Fruit fly (Drosophila melanogaster) whole organism, wandering third instar larva: ENCODE results near the gene CG4842.

Experiments
- Abd-B ChIP-seq: fragments of >200 bp; optimal IDR thresholded peaks from 2 replicates; lab custom pipeline; 2017; ENCODE audit warnings: missing biosample characterization, missing genetic modification characterization
- CG32264 ChIP-seq: fragments of 200-800 bp; sonication (Bioruptor generic); optimal IDR thresholded peaks from 2 replicates; lab custom pipeline; 2016; ENCODE audit warnings: missing biosample characterization, missing genetic modification characterization
- CG9705 ChIP-seq: fragments of 200-800 bp; sonication (Bioruptor generic); optimal IDR thresholded peaks from 2 replicates; lab custom pipeline; 2018; ENCODE audit warnings: missing biosample characterization, mild to moderate bottlenecking, missing genetic modification characterization
- Dfd ChIP-seq: fragments of >200 bp; optimal IDR thresholded peaks from 2 replicates; lab custom pipeline; 2017; ENCODE audit warnings: missing biosample characterization, missing genetic modification characterization
- Dif ChIP-seq: fragments of 200-275, 200-300 bp; sonication (Bioruptor generic); optimal IDR thresholded peaks from 2 replicates; lab custom pipeline; 2018; ENCODE audit warnings: missing biosample characterization, missing genetic modification characterization; ENCODE audit not compliant: partially characterized antibody
- GATAd ChIP-seq: sonication (Bioruptor generic); optimal IDR thresholded peaks from 2 replicates; lab custom pipeline; 2016; ENCODE audit warnings: missing biosample characterization, missing genetic modification characterization
- HLH106 ChIP-seq: fragments of 200-800 bp; optimal IDR thresholded peaks from 3 replicates; lab custom pipeline; 2019; ENCODE audit warnings: missing biosample characterization, mild to moderate bottlenecking, missing genetic modification characterization, moderate library complexity
- Hnf4 ChIP-seq: fragments of 200-800 bp; sonication (Bioruptor generic); optimal IDR thresholded peaks from 2 replicates; lab custom pipeline; 2016; ENCODE audit warnings: missing biosample characterization, mild to moderate bottlenecking, missing genetic modification characterization
- Hr78 ChIP-seq: fragments of >200 bp; optimal IDR thresholded peaks from 2 replicates; lab custom pipeline; 2017; ENCODE audit warnings: missing biosample characterization, missing genetic modification characterization
- Hr83 ChIP-seq: fragments of 200-300 bp; sonication (Bioruptor generic); optimal IDR thresholded peaks from 2 replicates; lab custom pipeline; 2016; ENCODE audit warnings: missing biosample characterization, mild to moderate bottlenecking, missing genetic modification characterization, moderate library complexity; ENCODE audit not compliant: poor library complexity, severe bottlenecking
- Jra ChIP-seq: sonication (Bioruptor generic); optimal IDR thresholded peaks from 2 replicates; lab custom pipeline; 2016; ENCODE audit warnings: missing biosample characterization, missing genetic modification characterization
- Mio ChIP-seq: sonication (Bioruptor generic); optimal IDR thresholded peaks from 2 replicates; lab custom pipeline; 2016; ENCODE audit warnings: missing biosample characterization, missing genetic modification characterization
- Myc ChIP-seq: fragments of >200 bp; optimal IDR thresholded peaks from 2 replicates; lab custom pipeline; 2017
- N ChIP-seq: fragments of >200 bp; optimal IDR thresholded peaks from 2 replicates; lab custom pipeline; 2018; ENCODE audit warnings: missing biosample characterization, missing external identifiers, missing genetic modification characterization
- OdsH ChIP-seq: fragments of 200-800 bp; sonication (Bioruptor generic); optimal IDR thresholded peaks from 2 replicates; lab custom pipeline; 2016; ENCODE audit warnings: missing biosample characterization, mild to moderate bottlenecking, missing genetic modification characterization
- Rel ChIP-seq, 2 experiments: fragments of 200-800 bp; sonication (Bioruptor generic) in 1 of 2; optimal IDR thresholded peaks; 2 replicates in 1 of 2; 3 replicates in 1 of 2; lab custom pipeline; 2016 to 2019; ENCODE audit warnings: mild to moderate bottlenecking in 2 of 2, missing biosample characterization in 2 of 2, missing genetic modification characterization in 2 of 2, moderate library complexity in 1 of 2
- Sp1 ChIP-seq: fragments of 200-800 bp; sonication (Bioruptor generic); optimal IDR thresholded peaks from 3 replicates; lab custom pipeline; 2019; ENCODE audit warnings: missing biosample characterization, mild to moderate bottlenecking, missing genetic modification characterization, moderate library complexity
- Vsx2 ChIP-seq: fragments of 200-300, 225-300 bp; sonication (Bioruptor generic); optimal IDR thresholded peaks from 2 replicates; lab custom pipeline; 2018; ENCODE audit warnings: missing biosample characterization, missing genetic modification characterization; ENCODE audit not compliant: partially characterized antibody
- br ChIP-seq: fragments of 200-800 bp; sonication (Bioruptor generic); optimal IDR thresholded peaks from 2 replicates; lab custom pipeline; 2016; ENCODE audit warnings: missing biosample characterization, missing genetic modification characterization
- brk ChIP-seq: fragments of 200-800 bp; sonication (Bioruptor generic); optimal IDR thresholded peaks from 2 replicates; lab custom pipeline; 2016; ENCODE audit warnings: missing biosample characterization, mild to moderate bottlenecking, missing genetic modification characterization
- dl ChIP-seq, 2 experiments: fragments of 175-275, 200-275 bp in 1 of 2; fragments of 200-275 bp in 1 of 2; sonication (Bioruptor generic); optimal IDR thresholded peaks; lab custom pipeline; 2018; ENCODE audit warnings: mild to moderate bottlenecking in 2 of 2, missing biosample characterization in 2 of 2, missing genetic modification characterization in 2 of 2, moderate library complexity in 2 of 2; ENCODE audit not compliant: partially characterized antibody in 2 of 2, insufficient read depth in 1 of 2
- dmrt93B ChIP-seq: fragments of 200-800 bp; sonication (Bioruptor generic); optimal IDR thresholded peaks from 2 replicates; lab custom pipeline; 2018; ENCODE audit warnings: missing biosample characterization, mild to moderate bottlenecking, missing genetic modification characterization
- dsf ChIP-seq: sonication (Bioruptor generic); optimal IDR thresholded peaks from 2 replicates; lab custom pipeline; 2016; ENCODE audit warnings: missing biosample characterization, missing genetic modification characterization, borderline replicate concordance
- ey ChIP-seq: fragments of 200-800 bp; sonication (Bioruptor generic); optimal IDR thresholded peaks from 2 replicates; lab custom pipeline; 2016; ENCODE audit warnings: missing biosample characterization, missing genetic modification characterization
- foxo ChIP-seq, 2 experiments: fragments of 200-800 bp; sonication (Bioruptor generic); optimal IDR thresholded peaks; 2 replicates in 1 of 2; 3 replicates in 1 of 2; lab custom pipeline; 2016 to 2017; ENCODE audit warnings: missing biosample characterization in 2 of 2, missing genetic modification characterization in 2 of 2
- fru ChIP-seq: fragments of 200-800 bp; sonication (Bioruptor generic); optimal IDR thresholded peaks from 3 replicates; lab custom pipeline; 2016; ENCODE audit warnings: missing biosample characterization, mild to moderate bottlenecking, missing genetic modification characterization
- h ChIP-seq: fragments of 200-800 bp; sonication (Bioruptor generic); optimal IDR thresholded peaks from 3 replicates; lab custom pipeline; 2016; ENCODE audit warnings: missing biosample characterization, mild to moderate bottlenecking, missing genetic modification characterization
- jim ChIP-seq: fragments of 175-275, 200-325 bp; sonication (Bioruptor generic); optimal IDR thresholded peaks from 2 replicates; lab custom pipeline; 2016; ENCODE audit warnings: missing biosample characterization, mild to moderate bottlenecking, missing genetic modification characterization
- lola ChIP-seq: fragments of >200 bp; optimal IDR thresholded peaks from 2 replicates; lab custom pipeline; 2017; ENCODE audit warnings: missing biosample characterization, missing genetic modification characterization
- pan ChIP-seq: fragments of >200 bp; optimal IDR thresholded peaks from 2 replicates; lab custom pipeline; 2017
- psq ChIP-seq: fragments of 200-800 bp; sonication (Bioruptor generic); optimal IDR thresholded peaks from 3 replicates; lab custom pipeline; 2017; ENCODE audit warnings: missing biosample characterization, mild to moderate bottlenecking, missing genetic modification characterization, moderate library complexity
- sage ChIP-seq: fragments of 200-800 bp; sonication (Bioruptor generic); optimal IDR thresholded peaks from 2 replicates; lab custom pipeline; 2016; ENCODE audit warnings: missing biosample characterization, mild to moderate bottlenecking, missing genetic modification characterization
- sv ChIP-seq: fragments of 200-800 bp; sonication (Bioruptor generic); optimal IDR thresholded peaks from 3 replicates; lab custom pipeline; 2016; ENCODE audit warnings: missing biosample characterization, missing genetic modification characterization
- tai ChIP-seq: sonication (Bioruptor generic); optimal IDR thresholded peaks from 2 replicates; lab custom pipeline; 2016; ENCODE audit warnings: missing biosample characterization, missing genetic modification characterization
- usp ChIP-seq: fragments of >200 bp; optimal IDR thresholded peaks from 2 replicates; lab custom pipeline; 2017; ENCODE audit warnings: missing biosample characterization, missing genetic modification characterization
- woc ChIP-seq: sonication (Bioruptor generic); optimal IDR thresholded peaks from 2 replicates; lab custom pipeline; 2016; ENCODE audit warnings: missing biosample characterization, mild to moderate bottlenecking, missing genetic modification characterization

Gene CG4842

DNA sequence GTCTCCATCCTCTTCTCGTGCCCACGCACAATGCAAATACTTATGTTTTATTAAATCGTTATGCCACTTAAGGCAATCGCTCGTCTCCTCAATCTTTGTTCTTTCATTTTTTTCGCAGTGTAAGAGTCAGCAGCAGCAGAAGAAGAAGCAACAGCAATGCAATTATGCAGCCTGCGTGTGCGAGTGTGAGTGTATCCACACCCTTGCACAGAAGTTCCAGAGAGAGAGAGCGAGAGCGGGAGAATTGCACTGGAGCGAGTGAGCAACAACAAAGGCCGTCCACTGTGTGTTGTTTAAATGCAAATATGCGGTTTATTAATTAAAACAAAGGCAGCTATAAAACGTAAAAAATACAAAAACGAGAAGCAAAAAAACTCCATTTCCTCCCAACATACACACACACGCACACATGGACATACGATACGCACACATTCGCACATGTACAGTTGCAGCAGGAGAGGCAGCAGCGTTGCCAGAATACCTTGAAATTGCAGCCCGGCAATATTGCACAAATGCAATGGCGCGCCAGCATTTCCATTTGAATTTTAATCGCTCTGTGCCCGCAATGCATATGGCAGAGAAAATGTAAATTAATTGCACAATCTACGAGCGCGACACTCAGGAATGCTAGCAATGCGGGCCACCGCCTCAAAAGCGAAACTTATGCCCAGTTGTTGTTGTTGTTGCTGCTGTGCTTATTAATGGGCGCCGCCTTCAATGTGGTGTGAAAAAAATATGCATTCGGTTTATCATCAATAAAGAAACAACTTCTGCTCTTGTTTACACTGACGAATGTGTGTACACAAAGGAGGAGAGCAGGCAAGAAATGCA is 40.6 kb downstream of the CG4842 start (continued):
- TF ChIP-seq Rel (GFP tag; optimal IDR thresholded peaks at IDR 0.05; lab: Kevin White, UChicago) = no peak
- no peak for TF ChIP-seq Rel (tag; optimal IDR thresholded peaks at IDR 0.05; lab: Kevin White, UChicago)
- no peak for TF ChIP-seq pan (lab: Kevin White, UChicago)
- TF ChIP-seq psq = peak; percentile 36
- peak; percentile 5 for TF ChIP-seq Dif (GFP tag; lab: Kevin White, UChicago)
- peak; percentile 60 for TF ChIP-seq CG9705 (GFP tag; lab: Kevin White, UChicago)
- TF ChIP-seq N (GFP tag; lab: Kevin White, UChicago) = no peak
- TF ChIP-seq h (GFP tag; lab: Kevin White, UChicago) = peak; percentile 45
- no peak for TF ChIP-seq sv
- no peak for TF ChIP-seq Mio (GFP tag; lab: Kevin White, UChicago)

- TF ChIP-seq psq = no peak
- TF ChIP-seq N (GFP tag; lab: Kevin White, UChicago) = no peak
- peak; percentile 1 for TF ChIP-seq Dif (GFP tag; lab: Kevin White, UChicago)
- no peak for TF ChIP-seq CG9705 (GFP tag; lab: Kevin White, UChicago)
- TF ChIP-seq Mio (GFP tag; lab: Kevin White, UChicago) = no peak
- no peak for TF ChIP-seq dmrt93B (GFP tag; lab: Kevin White, UChicago)
- no peak for TF ChIP-seq ey (GFP tag; lab: Kevin White, UChicago)
- TF ChIP-seq pan (lab: Kevin White, UChicago) = no peak
- TF ChIP-seq Abd-B = no peak
- TF ChIP-seq tai (GFP tag; lab: Kevin White, UChicago) = no peak
- TF ChIP-seq Rel (GFP tag; optimal IDR thresholded peaks at IDR 0.05; lab: Kevin White, UChicago) = no peak
- peak; percentile 19 for TF ChIP-seq Rel (tag; optimal IDR thresholded peaks at IDR 0.05; lab: Kevin White, UChicago)
Observed at dm6 chr3L:16409440-16410233, 41.4 kb downstream of the CG4842 start.

DNA sequence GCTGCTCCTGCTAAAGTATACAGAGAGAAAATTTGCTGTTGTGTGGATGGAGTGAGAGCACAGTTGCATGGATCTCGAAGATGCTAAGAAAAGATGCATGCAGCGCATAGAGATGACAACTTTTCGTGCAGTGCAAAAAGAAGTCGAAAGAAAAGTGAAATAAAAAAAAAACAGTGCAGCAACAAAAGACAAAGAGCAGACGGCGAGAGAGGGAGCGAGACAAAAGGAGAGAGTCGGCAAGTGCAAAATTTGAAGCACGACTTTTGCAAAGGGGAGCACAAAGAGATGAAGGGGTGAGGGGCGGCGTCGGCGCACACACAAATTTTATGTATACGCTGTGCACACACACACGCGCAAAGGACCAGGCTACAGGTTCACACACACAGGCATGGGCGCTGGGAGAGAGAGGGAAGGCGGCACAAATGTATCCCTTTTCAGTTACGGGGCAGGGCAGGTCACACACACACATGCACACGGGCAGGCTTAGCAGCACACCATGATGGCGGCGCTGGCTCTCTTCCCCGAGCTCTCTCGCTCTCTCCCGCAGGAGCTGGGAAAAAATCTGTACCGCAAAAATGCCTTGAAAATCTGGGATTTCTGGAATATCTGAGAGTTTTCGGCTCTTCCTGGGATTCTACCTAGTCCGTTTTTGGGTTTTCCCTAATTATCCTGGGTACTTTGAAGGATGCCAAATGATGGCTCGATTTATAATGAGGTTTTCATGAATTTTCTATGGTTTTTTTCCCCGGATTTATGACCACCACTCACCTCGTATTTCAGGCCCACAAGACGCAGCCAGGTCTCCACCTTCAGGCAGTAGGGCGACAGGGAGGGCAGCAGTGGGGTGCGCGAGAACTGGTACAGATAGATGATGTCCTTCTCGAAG is 42.3 kb downstream of the CG4842 start:
- TF ChIP-seq Vsx2 (GFP tag; lab: Kevin White, UChicago) (no peak), Hr83 (GFP tag; lab: Kevin White, UChicago) (peak; percentile 47), HLH106 (tag; lab: Kevin White, UChicago) (peak; percentile 72), Dfd (GFP tag; lab: Kevin White, UChicago) (no peak), Mio (GFP tag; lab: Kevin White, UChicago) (no peak), Sp1 (peak; percentile 81), woc (GFP tag; lab: Kevin White, UChicago) (peak; percentile 90), ey (GFP tag; lab: Kevin White, UChicago) (peak; percentile 83), Dif (GFP tag; lab: Kevin White, UChicago) (peak; percentile 78), GATAd (GFP tag; lab: Kevin White, UChicago) (no peak), sage (GFP tag; lab: Kevin White, UChicago) (peak; percentile 57), OdsH (GFP tag; lab: Kevin White, UChicago) (peak; percentile 76), CG32264 (GFP tag; lab: Kevin White, UChicago) (peak; percentile 67), Abd-B (no peak), lola (GFP tag; lab: Kevin White, UChicago) (no peak), jim (no peak), Jra (GFP tag; lab: Kevin White, UChicago) (peak; percentile 23), usp (no peak), N (GFP tag; lab: Kevin White, UChicago) (peak; percentile 58), dl (GFP tag; optimal IDR thresholded peaks at IDR 0.05; lab: Kevin White, UChicago; ENCODE audit: insufficient read depth in 1 of 2, partially characterized antibody in 2 of 2) (peak; percentile 44 to 53), foxo (GFP tag; optimal IDR thresholded peaks at IDR 0.05; lab: Kevin White, UChicago) (peak in 1 of 2 experiments; percentile 83), fru (GFP tag; lab: Kevin White, UChicago) (peak; percentile 88), pan (lab: Kevin White, UChicago) (no peak), br (GFP tag; lab: Kevin White, UChicago) (peak; percentile 85), Hr78 (GFP tag; lab: Kevin White, UChicago) (no peak), psq (peak; percentile 91), CG9705 (GFP tag; lab: Kevin White, UChicago) (peak; percentile 65), dmrt93B (GFP tag; lab: Kevin White, UChicago) (peak; percentile 35), brk (peak; percentile 72), h (GFP tag; lab: Kevin White, UChicago) (peak; percentile 87), Rel (GFP tag; optimal IDR thresholded peaks at IDR 0.05; lab: Kevin White, UChicago) (peak; percentile 27), Rel (tag; optimal IDR thresholded peaks at IDR 0.05; lab: Kevin White, UChicago) (no peak), sv (no peak), dsf (GFP tag; lab: Kevin White, UChicago) (no peak), Hnf4 (GFP tag; lab: Kevin White, UChicago) (peak; percentile 81), Myc (lab: Kevin White, UChicago) (no peak), tai (GFP tag; lab: Kevin White, UChicago) (no peak)
